Worm (Caenorhabditis elegans): ENCODE data around the gene K09F6.6.

ce11 chrII:2273750-2274149 is 5.4 kb downstream of the K09F6.6 start:
- TF ChIP-seq nhr-43 (tag; optimal IDR thresholded peaks at IDR 0.05; ENCODE audit: poor library complexity, severe bottlenecking) (no peak), daf-12 (tag; optimal IDR thresholded peaks at IDR 0.05) (no peak), elt-1 (tag; optimal IDR thresholded peaks at IDR 0.05) (no peak), fkh-10 (GFP tag; optimal IDR thresholded peaks at IDR 0.05) (no peak), nhr-77 (tag; optimal IDR thresholded peaks at IDR 0.05) (no peak), elt-3 (tag; optimal IDR thresholded peaks at IDR 0.05) (no peak), nhr-28 (tag; optimal IDR thresholded peaks at IDR 0.05) (no peak), unc-39 (tag; optimal IDR thresholded peaks at IDR 0.05) (no peak), aly-2 (tag; optimal IDR thresholded peaks at IDR 0.05) (no peak), ama-1 (optimal IDR thresholded peaks at IDR 0.05) (no peak)
